Worm (Caenorhabditis elegans): ENCODE measurements around the gene fbxa-76.

fbxa-76 gene

DNA sequence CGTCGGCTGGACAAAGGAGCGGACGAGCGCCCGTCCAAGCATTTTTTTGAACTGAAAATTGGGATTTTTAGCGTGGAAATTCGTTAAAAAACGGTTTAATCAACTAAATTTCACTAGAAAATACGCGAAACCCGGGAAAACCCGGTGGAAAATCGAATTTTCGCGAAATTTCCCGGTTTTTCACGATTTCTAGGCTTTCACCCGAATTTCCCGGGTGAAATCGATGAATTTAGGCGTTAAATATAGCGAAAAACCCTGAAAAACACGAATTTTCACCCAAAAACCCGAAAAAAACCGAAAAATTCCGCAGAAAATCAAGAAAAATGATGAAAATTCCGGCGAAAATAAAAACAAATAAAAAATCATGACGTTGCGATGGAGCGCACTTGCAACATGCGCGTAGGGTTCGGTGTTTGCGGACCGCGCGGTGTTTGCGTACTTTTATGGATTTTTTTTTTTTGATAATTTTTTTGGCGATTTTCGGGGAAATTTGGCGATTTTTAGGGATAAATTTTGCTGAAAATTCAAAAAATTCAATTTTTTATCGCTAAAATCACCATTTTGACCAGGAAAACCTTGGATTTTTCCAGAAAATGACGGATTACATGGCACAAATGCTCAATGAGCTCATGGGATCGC, 46.9 kb downstream of the fbxa-76 start, which contains the start of the genes mrpl-45 and Y119D3B.12 (continued):
- peak; percentile 36 for TF ChIP-seq nhr-11 (tag; optimal IDR thresholded peaks at IDR 0.05)
- peak; percentile 41 for TF ChIP-seq aha-1 (tag; optimal IDR thresholded peaks at IDR 0.05)
- peak; percentile 86 for TF ChIP-seq efl-1 (optimal IDR thresholded peaks at IDR 0.05)
- peak; percentile 85 to 98 for TF ChIP-seq efl-1 (GFP tag; optimal IDR thresholded peaks at IDR 0.05 in 1 of 2)
- TF ChIP-seq efl-3 (GFP tag; optimal IDR thresholded peaks at IDR 0.05): no peak
- TF ChIP-seq unc-98 (GFP tag; IDR thresholded peaks at IDR 0.05): peak; percentile 40; the same call in 1 of the 2 replicates
- peak; percentile 82 for TF ChIP-seq irx-1 (tag; optimal IDR thresholded peaks at IDR 0.05)
- TF ChIP-seq unc-62 (GFP tag; optimal IDR thresholded peaks at IDR 0.05): no peak

Data from whole organism, L1 larva.